Fruit fly (Drosophila melanogaster): ENCODE measurements around the gene CG4287.
A peak's percentile ranks its signal among the peaks of the same experiment; 100 is the strongest.

The CG4287 gene

dm6 chr3R:16004691-16005474, 41.2 kb upstream of the CG4287 start (continued):
- TF ChIP-seq Dbx (GFP tag; IDR thresholded peaks at IDR 0.05) (0 out of 3 replicates have a peak, but pooled peaks have one; percentile 7), unc-4 (GFP tag; IDR thresholded peaks at IDR 0.05; ENCODE audit: partially characterized antibody) (no peak), crol (GFP tag; IDR thresholded peaks at IDR 0.05) (peak; percentile 94), mirr (GFP tag; optimal IDR thresholded peaks at IDR 0.05) (peak; percentile 93), CG4328 (GFP tag; optimal IDR thresholded peaks at IDR 0.05) (peak; percentile 54), Fer3 (tag; optimal IDR thresholded peaks at IDR 0.05) (peak; percentile 1), CG6175 (GFP tag; IDR thresholded peaks at IDR 0.05) (peak; percentile 74; the same call in 2 of the 3 replicates), p53 (GFP tag; optimal IDR thresholded peaks at IDR 0.05) (peak; percentile 8), scrt (GFP tag; optimal IDR thresholded peaks at IDR 0.05) (peak; percentile 12), Nf-YA (GFP tag; IDR thresholded peaks at IDR 0.05) (no peak), CG13424 (tag; optimal IDR thresholded peaks at IDR 0.05) (peak; percentile 21), phol (tag; optimal IDR thresholded peaks at IDR 0.05) (peak; percentile 6), kah (GFP tag; optimal IDR thresholded peaks at IDR 0.05) (peak; percentile 6), wdn (GFP tag; IDR thresholded peaks at IDR 0.05) (peak; percentile 60; the same call in 1 of the 2 replicates), kni (GFP tag; optimal IDR thresholded peaks at IDR 0.05) (peak; percentile 15), Aef1 (GFP tag; IDR thresholded peaks at IDR 0.05) (peak; percentile 43; the same call in 2 of the 3 replicates)

- no peak for TF ChIP-seq jumu (GFP tag; optimal IDR thresholded peaks at IDR 0.05)
- peak; percentile 36 for TF ChIP-seq sqz (GFP tag; optimal IDR thresholded peaks at IDR 0.05)
- TF ChIP-seq CG9609 (GFP tag; optimal IDR thresholded peaks at IDR 0.05) = no peak
- peak; percentile 68; the same call in 2 of the 3 replicates for TF ChIP-seq Opbp (GFP tag; IDR thresholded peaks at IDR 0.05; ENCODE audit: partially characterized antibody)
- peak; percentile 6 for TF ChIP-seq phol (tag; optimal IDR thresholded peaks at IDR 0.05)
- TF ChIP-seq CG11085 (GFP tag; IDR thresholded peaks at IDR 0.05) = no peak
- TF ChIP-seq CG33557 (GFP tag; optimal IDR thresholded peaks at IDR 0.05) = peak; percentile 8
- TF ChIP-seq CG11560 (tag; IDR thresholded peaks at IDR 0.05) = no peak
- TF ChIP-seq CoRest (tag; optimal IDR thresholded peaks at IDR 0.05) = peak; percentile 34
- TF ChIP-seq Sry-β (GFP tag; optimal IDR thresholded peaks at IDR 0.05) = no peak
- TF ChIP-seq CG18262 (tag; optimal IDR thresholded peaks at IDR 0.05) = peak; percentile 36
- TF ChIP-seq lola (GFP tag; optimal IDR thresholded peaks at IDR 0.05) = no peak
- TF ChIP-seq Max (GFP tag; optimal IDR thresholded peaks at IDR 0.05) = peak; percentile 19
- TF ChIP-seq Bgb (GFP tag; IDR thresholded peaks at IDR 0.05; ENCODE audit: partially characterized antibody) = peak; percentile 81
- TF ChIP-seq luna (GFP tag; optimal IDR thresholded peaks at IDR 0.05) = no peak
- TF ChIP-seq usp (GFP tag; optimal IDR thresholded peaks at IDR 0.05) = no peak
- TF ChIP-seq dmrt11E (tag; optimal IDR thresholded peaks at IDR 0.05) = peak; percentile 38
- peak; percentile 16 for TF ChIP-seq Nf-YB (GFP tag; optimal IDR thresholded peaks at IDR 0.05)
- peak; percentile 84 for TF ChIP-seq CG8290 (GFP tag; optimal IDR thresholded peaks at IDR 0.05)
- TF ChIP-seq CG8290 (tag; optimal IDR thresholded peaks at IDR 0.05) = peak in 1 of 2 experiments; percentile 17
- no peak for TF ChIP-seq Atf6 (GFP tag; IDR thresholded peaks at IDR 0.05)
- TF ChIP-seq jing (GFP tag; optimal IDR thresholded peaks at IDR 0.05) = no peak
- peak; percentile 73 for TF ChIP-seq bbx (GFP tag; IDR thresholded peaks at IDR 0.05; ENCODE audit: partially characterized antibody)
- peak; percentile 53 for TF ChIP-seq Scr (GFP tag; IDR thresholded peaks at IDR 0.05; ENCODE audit: partially characterized antibody)
- 0 out of 2 replicates have a peak, but pooled peaks have one; percentile 34 for TF ChIP-seq CG42726 (GFP tag; IDR thresholded peaks at IDR 0.05; ENCODE audit: partially characterized antibody)
- peak; percentile 15 for TF ChIP-seq CG13624 (GFP tag; optimal IDR thresholded peaks at IDR 0.05)
- TF ChIP-seq CG13894 (tag; optimal IDR thresholded peaks at IDR 0.05) = no peak
- no peak for TF ChIP-seq ssp (GFP tag; IDR thresholded peaks at IDR 0.05)
- no peak for TF ChIP-seq CG17802 (tag; optimal IDR thresholded peaks at IDR 0.05)
- TF ChIP-seq Med (GFP tag) = peak; percentile 77
- TF ChIP-seq CG10147 (GFP tag; optimal IDR thresholded peaks at IDR 0.05) = no peak
- no peak for TF ChIP-seq Gsc (GFP tag; IDR thresholded peaks at IDR 0.05)
- TF ChIP-seq CG8359 (GFP tag; optimal IDR thresholded peaks at IDR 0.05; ENCODE audit: borderline replicate concordance) = peak; percentile 63
These were observed 40.3 kb upstream of the CG4287 start for dm6 chr3R:16004015-16004414.
